Worm (Caenorhabditis elegans) whole organism, mixed stage, embryonic: Measurements from ENCODE around the gene sqv-7.

Experiments
- ces-1 ChIP-seq: fragments of 150-350 bp; optimal IDR thresholded peaks from 2 replicates; lab custom pipeline; 2014; ENCODE audit warnings: missing biosample characterization, missing genetic modification reagents, missing genetic modification characterization
- lin-13 ChIP-seq: fragments of 150-350 bp; optimal IDR thresholded peaks from 2 replicates; lab custom pipeline; 2014; ENCODE audit warnings: missing biosample characterization, missing genetic modification characterization
- sptf-1 ChIP-seq: sonication (generic microtip); optimal IDR thresholded peaks from 2 replicates; lab custom pipeline; 2017; ENCODE audit warnings: mild to moderate bottlenecking, missing genetic modification characterization, moderate library complexity, missing compliant biosample characterization

ce11 chrII:6989830-6990287, 22.6 kb downstream of the sqv-7 start, which contains the start of gene C15F1.1:
- TF ChIP-seq sptf-1 (tag; lab: Kevin White, UChicago), result no peak
- no peak for TF ChIP-seq ces-1
- TF ChIP-seq lin-13 (tag; lab: Kevin White, UChicago), result no peak
